Worm (Caenorhabditis elegans) whole organism, L2 larva: Measurements from ENCODE around the gene C14A4.6.

Experiments used
- lin-13 ChIP-seq: fragments of 150-350 bp; optimal IDR thresholded peaks from 2 replicates; lab custom pipeline; 2014; ENCODE audit warnings: missing biosample characterization, missing genetic modification reagents, missing genetic modification characterization
- nhr-11 ChIP-seq: fragments of 150-350 bp; optimal IDR thresholded peaks from 2 replicates; lab custom pipeline; 2014; ENCODE audit warnings: missing biosample characterization, missing genetic modification characterization

DNA sequence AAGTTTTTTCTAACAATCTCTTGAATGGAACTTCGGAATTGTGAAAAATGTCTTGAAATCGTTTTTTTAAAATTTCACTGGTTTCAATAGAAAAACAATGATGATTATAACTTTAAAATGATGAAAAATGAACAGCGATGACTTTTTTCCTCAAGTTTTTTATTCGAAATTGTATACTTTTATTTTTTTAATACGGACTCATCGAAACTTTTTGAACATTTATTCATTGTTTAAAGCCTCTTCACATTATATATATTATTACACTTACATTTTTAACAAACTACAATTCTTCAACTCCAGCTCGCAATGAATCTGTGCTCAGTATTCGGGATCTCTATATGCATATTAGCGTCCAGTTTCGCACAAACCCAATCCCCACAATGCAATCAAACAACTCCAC lies 33.4 kb upstream of the C14A4.6 start, which contains the start of gene M28.8:
- TF ChIP-seq lin-13 (no peak), nhr-11 (tag; lab: Kevin White, UChicago) (no peak)
